Worm (Caenorhabditis elegans) whole organism, L3 larva: ENCODE measurements around the gene soc-1.

Experiments
- R02D3.7 ChIP-seq: fragments of 150-350 bp; optimal IDR thresholded peaks from 2 replicates; lab custom pipeline; 2014; ENCODE audit warnings: missing biosample characterization, missing genetic modification characterization
- aly-2 ChIP-seq: fragments of 150-350 bp; optimal IDR thresholded peaks from 2 replicates; lab custom pipeline; 2014; ENCODE audit warnings: missing biosample characterization, missing genetic modification characterization
- ama-1 ChIP-seq: fragments of 150-350 bp; optimal IDR thresholded peaks from 2 replicates; lab custom pipeline; 2018
- ceh-9 ChIP-seq: sonication (generic microtip); optimal IDR thresholded peaks from 2 replicates; lab custom pipeline; 2018; ENCODE audit warnings: missing biosample characterization, missing genetic modification characterization
- egl-27 ChIP-seq: sonication (generic microtip); optimal IDR thresholded peaks from 4 replicates; lab custom pipeline; 2017; ENCODE audit warnings: missing biosample characterization, missing genetic modification reagents, missing genetic modification characterization
- elt-1 ChIP-seq: fragments of 150-350 bp; optimal IDR thresholded peaks from 2 replicates; lab custom pipeline; 2014; ENCODE audit warnings: missing biosample characterization, missing genetic modification characterization
- elt-2 ChIP-seq: sonication (generic microtip); optimal IDR thresholded peaks from 2 replicates; lab custom pipeline; 2016; ENCODE audit warnings: missing genetic modification reagents, mild to moderate bottlenecking, missing genetic modification characterization, missing compliant biosample characterization
- eor-1 ChIP-seq, 2 experiments: fragments of 150-350 bp; optimal IDR thresholded peaks; 2 replicates each; lab custom pipeline; 2014 to 2018; ENCODE audit warnings: missing biosample characterization in 2 of 2, missing genetic modification characterization in 2 of 2
- fkh-10 ChIP-seq: sonication (generic microtip); optimal IDR thresholded peaks from 2 replicates; lab custom pipeline; 2017; ENCODE audit warnings: missing biosample characterization, missing genetic modification reagents, missing genetic modification characterization
- fkh-2 ChIP-seq: fragments of 150-350 bp; optimal IDR thresholded peaks from 2 replicates; lab custom pipeline; 2014; ENCODE audit warnings: missing biosample characterization, missing genetic modification reagents, missing genetic modification characterization
- hmg-11 ChIP-seq: sonication (generic microtip); optimal IDR thresholded peaks from 2 replicates; lab custom pipeline; 2016; ENCODE audit warnings: missing genetic modification characterization, missing compliant biosample characterization
- lin-15B ChIP-seq: fragments of 150-350 bp; optimal IDR thresholded peaks from 2 replicates; lab custom pipeline; 2014; ENCODE audit warnings: missing biosample characterization, missing genetic modification characterization
- lin-39 ChIP-seq: fragments of 150-350 bp; optimal IDR thresholded peaks from 2 replicates; lab custom pipeline; 2018; ENCODE audit warnings: missing biosample characterization, missing genetic modification reagents, missing genetic modification characterization
- mdl-1 ChIP-seq: fragments of 150-350 bp; optimal IDR thresholded peaks from 2 replicates; lab custom pipeline; 2014; ENCODE audit warnings: missing biosample characterization, missing genetic modification characterization
- nfya-1 ChIP-seq: sonication (generic microtip); optimal IDR thresholded peaks from 2 replicates; lab custom pipeline; 2017; ENCODE audit warnings: missing genetic modification characterization, mild to moderate bottlenecking, missing compliant biosample characterization, antibody characterized with exemption, moderate library complexity; ENCODE audit not compliant: insufficient read depth
- nhr-11 ChIP-seq: fragments of 150-350 bp; optimal IDR thresholded peaks from 2 replicates; lab custom pipeline; 2014; ENCODE audit warnings: missing biosample characterization, missing genetic modification characterization
- nhr-12 ChIP-seq: fragments of 150-350 bp; optimal IDR thresholded peaks from 2 replicates; lab custom pipeline; 2014; ENCODE audit warnings: missing biosample characterization, missing genetic modification characterization
- nhr-237 ChIP-seq: fragments of 150-350 bp; optimal IDR thresholded peaks from 2 replicates; lab custom pipeline; 2014; ENCODE audit warnings: missing biosample characterization, missing genetic modification characterization
- nhr-25 ChIP-seq: sonication (generic microtip); optimal IDR thresholded peaks from 2 replicates; lab custom pipeline; 2017; ENCODE audit warnings: missing biosample characterization, missing genetic modification characterization
- nhr-43 ChIP-seq: sonication (generic microtip); optimal IDR thresholded peaks from 2 replicates; lab custom pipeline; 2016; ENCODE audit warnings: mild to moderate bottlenecking, missing genetic modification characterization, missing compliant biosample characterization; ENCODE audit not compliant: poor library complexity, severe bottlenecking
- nhr-77 ChIP-seq: fragments of 150-350 bp; optimal IDR thresholded peaks from 2 replicates; lab custom pipeline; 2014; ENCODE audit warnings: missing biosample characterization, missing genetic modification characterization
- pqm-1 ChIP-seq: fragments of 150-350 bp; optimal IDR thresholded peaks from 2 replicates; lab custom pipeline; 2017; ENCODE audit warnings: missing biosample characterization, missing genetic modification characterization, inconsistent platforms
- skn-1 ChIP-seq: fragments of 150-350 bp; optimal IDR thresholded peaks from 2 replicates; lab custom pipeline; 2014; ENCODE audit warnings: missing biosample characterization, missing genetic modification characterization
- snpc-4 ChIP-seq: fragments of 150-350 bp; optimal IDR thresholded peaks from 2 replicates; lab custom pipeline; 2014; ENCODE audit warnings: missing biosample characterization, missing genetic modification characterization
- tbx-2 ChIP-seq: sonication (generic microtip); optimal IDR thresholded peaks from 2 replicates; lab custom pipeline; 2016; ENCODE audit warnings: mild to moderate bottlenecking, missing genetic modification characterization, missing compliant biosample characterization
- unc-62 ChIP-seq: fragments of 150-350 bp; sonication (generic microtip); optimal IDR thresholded peaks from 4 replicates; lab custom pipeline; 2014; ENCODE audit warnings: missing biosample characterization, missing genetic modification reagents, missing genetic modification characterization
- ztf-11 ChIP-seq: fragments of 150-350 bp; optimal IDR thresholded peaks from 2 replicates; lab custom pipeline; 2014; ENCODE audit warnings: missing biosample characterization, missing genetic modification characterization

The soc-1 gene

ce11 chrV:4694466-4695092 lies 51.8 kb downstream of the soc-1 start:
- peak; percentile 68 for TF ChIP-seq nhr-11 (tag; lab: Kevin White, UChicago)
- no peak for TF ChIP-seq pqm-1
- TF ChIP-seq lin-39 (tag; lab: Kevin White, UChicago): peak; percentile 41
- TF ChIP-seq fkh-10 (GFP tag; lab: Kevin White, UChicago): no peak
- TF ChIP-seq ceh-9 (tag; lab: Kevin White, UChicago): no peak
- no peak for TF ChIP-seq mdl-1 (tag; lab: Kevin White, UChicago)
- no peak for TF ChIP-seq fkh-2
- no peak for TF ChIP-seq nhr-43 (tag; lab: Kevin White, UChicago)
- TF ChIP-seq tbx-2 (tag; lab: Kevin White, UChicago): no peak
- no peak for TF ChIP-seq nfya-1 (tag; lab: Kevin White, UChicago)
- TF ChIP-seq ztf-11: no peak
- TF ChIP-seq elt-1 (tag; lab: Kevin White, UChicago): peak; percentile 80
- TF ChIP-seq snpc-4 (tag; lab: Kevin White, UChicago): no peak
- TF ChIP-seq unc-62: no peak
- no peak for TF ChIP-seq R02D3.7 (tag; lab: Kevin White, UChicago)
- TF ChIP-seq hmg-11: no peak
- no peak for TF ChIP-seq nhr-25 (tag; lab: Kevin White, UChicago)
- no peak for TF ChIP-seq nhr-237 (tag; lab: Kevin White, UChicago)
- no peak for TF ChIP-seq aly-2 (tag; lab: Kevin White, UChicago)
- TF ChIP-seq ama-1 (lab: Kevin White, UChicago): no peak
- no peak for TF ChIP-seq lin-15B (tag; lab: Kevin White, UChicago)
- TF ChIP-seq skn-1 (tag; lab: Kevin White, UChicago): no peak
- no peak for TF ChIP-seq nhr-77 (tag; lab: Kevin White, UChicago)
- TF ChIP-seq eor-1 (tag; optimal IDR thresholded peaks at IDR 0.05; lab: Kevin White, UChicago): no peak
- no peak for TF ChIP-seq nhr-12
- TF ChIP-seq egl-27: no peak
- no peak for TF ChIP-seq elt-2
